Fruit fly (Drosophila melanogaster) whole organism, embryonic: ENCODE measurements around the gene scat.

Experiments used
- CG12744 ChIP-seq: fragments of 200-800 bp; sonication (Bioruptor generic); optimal IDR thresholded peaks from 2 replicates; lab custom pipeline; 2016; ENCODE audit warnings: missing biosample characterization, missing genetic modification characterization
- CG14965 ChIP-seq: fragments of 200-800 bp; sonication (Bioruptor generic); optimal IDR thresholded peaks from 2 replicates; lab custom pipeline; 2016; ENCODE audit warnings: missing biosample characterization, missing genetic modification characterization, borderline replicate concordance
- CG15601 ChIP-seq: fragments of 200-800 bp; sonication (Bioruptor generic); optimal IDR thresholded peaks from 3 replicates; lab custom pipeline; 2019; ENCODE audit warnings: missing biosample characterization, mild to moderate bottlenecking, missing genetic modification characterization, moderate library complexity
- CG17568 ChIP-seq: fragments of 200-800 bp; sonication (Bioruptor generic); optimal IDR thresholded peaks from 2 replicates; lab custom pipeline; 2018; ENCODE audit warnings: missing biosample characterization, mild to moderate bottlenecking, missing genetic modification characterization, moderate library complexity
- CG2120 ChIP-seq: fragments of 200-800 bp; sonication (Bioruptor generic); optimal IDR thresholded peaks from 3 replicates; lab custom pipeline; 2016; ENCODE audit warnings: missing biosample characterization, missing genetic modification characterization
- CG30020 ChIP-seq: fragments of 200-800 bp; optimal IDR thresholded peaks from 2 replicates; lab custom pipeline; 2019; ENCODE audit warnings: missing biosample characterization, mild to moderate bottlenecking, missing genetic modification characterization, moderate library complexity
- CG31224 ChIP-seq: fragments of 200-800 bp; sonication (Bioruptor generic); IDR thresholded peaks from 2 replicates; pipeline ENCODE4 v1.3.6; 2022; ENCODE audit warnings: missing biosample characterization, missing genetic modification characterization
- CG3163 ChIP-seq: fragments of 200-800 bp; sonication (Bioruptor generic); optimal IDR thresholded peaks from 3 replicates; lab custom pipeline; 2016; ENCODE audit warnings: missing biosample characterization, missing genetic modification characterization
- CG32532 ChIP-seq: fragments of 200-800 bp; sonication (Bioruptor generic); IDR thresholded peaks from 2 replicates; pipeline ENCODE4 v1.3.6; 2022; ENCODE audit warnings: missing biosample characterization, missing genetic modification characterization
- CG3726 ChIP-seq: fragments of 200-800 bp; sonication (Bioruptor generic); IDR thresholded peaks from 3 replicates; pipeline ENCODE4, ENCODE4 v1.3.6; 2022; ENCODE audit warnings: missing biosample characterization, missing genetic modification characterization
- CG4707 ChIP-seq: fragments of 200-800 bp; sonication (Bioruptor generic); optimal IDR thresholded peaks from 2 replicates; lab custom pipeline; 2018; ENCODE audit warnings: missing biosample characterization, mild to moderate bottlenecking, missing genetic modification characterization, moderate library complexity
- CG6854 ChIP-seq: fragments of 200-800 bp; sonication (Bioruptor generic); optimal IDR thresholded peaks from 3 replicates; lab custom pipeline; 2017; ENCODE audit warnings: missing biosample characterization, mild to moderate bottlenecking, missing genetic modification characterization
- CG8359 ChIP-seq: fragments of 200-800 bp; sonication (Bioruptor generic); optimal IDR thresholded peaks from 2 replicates; lab custom pipeline; 2017; ENCODE audit warnings: missing biosample characterization, mild to moderate bottlenecking, missing genetic modification characterization, borderline replicate concordance
- CG8924 ChIP-seq: fragments of 200-800 bp; optimal IDR thresholded peaks from 3 replicates; lab custom pipeline; 2019; ENCODE audit warnings: missing biosample characterization, mild to moderate bottlenecking, missing genetic modification characterization, moderate library complexity
- D19A ChIP-seq: fragments of 200-800 bp; optimal IDR thresholded peaks from 3 replicates; lab custom pipeline; 2019; ENCODE audit warnings: missing biosample characterization, mild to moderate bottlenecking, missing genetic modification characterization, moderate library complexity
- Dref ChIP-seq: fragments of 200-800 bp; sonication (Bioruptor generic); IDR thresholded peaks from 2 replicates; pipeline ENCODE4 v1.3.6; 2022; ENCODE audit warnings: missing biosample characterization, missing genetic modification characterization
- H2.0 ChIP-seq: fragments of 200-800 bp; sonication (Bioruptor generic); IDR thresholded peaks from 2 replicates; pipeline ENCODE4 v1.3.6; 2022; ENCODE audit warnings: missing biosample characterization, missing genetic modification characterization
- Hand ChIP-seq: fragments of 200-800 bp; sonication (Bioruptor generic); optimal IDR thresholded peaks from 2 replicates; lab custom pipeline; 2017; ENCODE audit warnings: mild to moderate bottlenecking, missing biosample characterization, missing genetic modification reagents, missing genetic modification characterization
- Hmr ChIP-seq: fragments of 200-800 bp; sonication (Bioruptor generic); optimal IDR thresholded peaks from 3 replicates; lab custom pipeline; 2017; ENCODE audit warnings: mild to moderate bottlenecking, missing biosample characterization, missing genetic modification reagents, missing genetic modification characterization
- Neu2 ChIP-seq: fragments of 200-800 bp; sonication (Bioruptor generic); optimal IDR thresholded peaks from 3 replicates; lab custom pipeline; 2016; ENCODE audit warnings: missing biosample characterization, missing genetic modification characterization, borderline replicate concordance
- Scr ChIP-seq: fragments of 200-800 bp; sonication (Bioruptor generic); IDR thresholded peaks from 2 replicates; pipeline ENCODE4 v1.3.6; 2022; ENCODE audit warnings: missing biosample characterization, missing genetic modification characterization; ENCODE audit not compliant: partially characterized antibody
- Sox100B ChIP-seq: fragments of 200-800 bp; sonication (Bioruptor generic); optimal IDR thresholded peaks from 3 replicates; lab custom pipeline; 2018; ENCODE audit warnings: missing biosample characterization, mild to moderate bottlenecking, missing genetic modification characterization
- ase ChIP-seq: fragments of 200-800 bp; sonication (Bioruptor generic); IDR thresholded peaks from 3 replicates; pipeline ENCODE4 v1.3.6; 2022; ENCODE audit warnings: missing biosample characterization, missing genetic modification characterization
- ash1 ChIP-seq: fragments of 200-800 bp; sonication (Bioruptor generic); optimal IDR thresholded peaks from 2 replicates; lab custom pipeline; 2018; ENCODE audit warnings: missing biosample characterization, mild to moderate bottlenecking, missing genetic modification characterization
- az2 ChIP-seq: fragments of 200-800 bp; sonication (Bioruptor generic); optimal IDR thresholded peaks from 3 replicates; lab custom pipeline; 2016; ENCODE audit warnings: missing biosample characterization, missing genetic modification characterization
- cwo ChIP-seq: fragments of 200-800 bp; sonication (Bioruptor generic); optimal IDR thresholded peaks from 3 replicates; lab custom pipeline; 2017; ENCODE audit warnings: missing biosample characterization, missing genetic modification characterization, mild to moderate bottlenecking, moderate library complexity, missing genetic modification reagents
- dm ChIP-seq: fragments of 200-800 bp; sonication (Bioruptor generic); optimal IDR thresholded peaks from 3 replicates; lab custom pipeline; 2016; ENCODE audit warnings: missing biosample characterization, missing genetic modification characterization
- dysf ChIP-seq: fragments of 200-800 bp; sonication (Bioruptor generic); IDR thresholded peaks from 3 replicates; pipeline ENCODE4 v1.3.6; 2022; ENCODE audit warnings: missing biosample characterization, missing genetic modification characterization
- ewg ChIP-seq: fragments of 200-800 bp; sonication (Bioruptor generic); optimal IDR thresholded peaks from 3 replicates; lab custom pipeline; 2017; ENCODE audit warnings: mild to moderate bottlenecking, missing biosample characterization, missing genetic modification reagents, missing genetic modification characterization
- exex ChIP-seq: fragments of 200-800 bp; sonication (Bioruptor generic); optimal IDR thresholded peaks from 4 replicates; lab custom pipeline; 2018; ENCODE audit warnings: missing biosample characterization, mild to moderate bottlenecking, missing genetic modification characterization, moderate library complexity
- gcm ChIP-seq: fragments of 200-800 bp; sonication (Bioruptor generic); optimal IDR thresholded peaks from 2 replicates; lab custom pipeline; 2019; ENCODE audit warnings: missing biosample characterization, mild to moderate bottlenecking, missing genetic modification characterization, moderate library complexity
- nerfin-2 ChIP-seq: fragments of 200-800 bp; sonication (Bioruptor generic); IDR thresholded peaks from 2 replicates; pipeline ENCODE4 v1.3.6; 2022; ENCODE audit warnings: missing biosample characterization, missing genetic modification characterization; ENCODE audit not compliant: partially characterized antibody
- pita ChIP-seq: fragments of 200-800 bp; sonication (Bioruptor generic); optimal IDR thresholded peaks from 2 replicates; lab custom pipeline; 2017; ENCODE audit warnings: missing biosample characterization, mild to moderate bottlenecking, missing genetic modification characterization
- repo ChIP-seq: fragments of 200-800 bp; sonication (Bioruptor generic); optimal IDR thresholded peaks from 2 replicates; lab custom pipeline; 2016; ENCODE audit warnings: missing biosample characterization, missing genetic modification characterization
- rib ChIP-seq: fragments of 200-800 bp; sonication (Bioruptor generic); IDR thresholded peaks from 2 replicates; pipeline ENCODE4 v1.3.6; 2022; ENCODE audit warnings: missing biosample characterization, missing genetic modification characterization
- run ChIP-seq: fragments of 200-800 bp; sonication (Bioruptor generic); optimal IDR thresholded peaks from 3 replicates; lab custom pipeline; 2018; ENCODE audit warnings: missing biosample characterization, mild to moderate bottlenecking, missing genetic modification characterization
- scrt ChIP-seq: fragments of 200-800 bp; sonication (Bioruptor generic); optimal IDR thresholded peaks from 2 replicates; lab custom pipeline; 2018; ENCODE audit warnings: missing biosample characterization, mild to moderate bottlenecking, missing genetic modification characterization, moderate library complexity
- slp2 ChIP-seq: fragments of 200-800 bp; sonication (Bioruptor generic); optimal IDR thresholded peaks from 2 replicates; lab custom pipeline; 2016; ENCODE audit warnings: missing biosample characterization, missing genetic modification characterization
- tgo ChIP-seq: fragments of 200-800 bp; sonication (Bioruptor generic); IDR thresholded peaks from 3 replicates; pipeline ENCODE4 v1.3.6; 2022; ENCODE audit warnings: missing biosample characterization, missing genetic modification characterization
- tin ChIP-seq: fragments of 200-800 bp; sonication (Bioruptor generic); optimal IDR thresholded peaks from 3 replicates; lab custom pipeline; 2016; ENCODE audit warnings: missing biosample characterization, missing genetic modification characterization
- usp ChIP-seq: fragments of >200 bp; optimal IDR thresholded peaks from 2 replicates; lab custom pipeline; 2017; ENCODE audit warnings: missing biosample characterization, missing genetic modification characterization
- zen2 ChIP-seq: fragments of 200-800 bp; sonication (Bioruptor generic); IDR thresholded peaks from 3 replicates; pipeline ENCODE4 v1.3.6; 2022; ENCODE audit warnings: missing biosample characterization, missing genetic modification characterization; ENCODE audit not compliant: partially characterized antibody

The scat gene

dm6 chr2L:9430992-9431602 lies at the start of gene scat, which contains the start of gene FucTB (continued):
- peak; percentile 88 for TF ChIP-seq ewg (GFP tag; lab: Kevin White, UChicago)
- 0 out of 2 replicates have a peak, but pooled peaks have one; percentile 38 for TF ChIP-seq Dref (GFP tag; lab: Robert Waterston, UW)
- peak; percentile 95 for TF ChIP-seq dysf (GFP tag; lab: Robert Waterston, UW)
- TF ChIP-seq CG32532 (GFP tag; lab: Robert Waterston, UW): peak; percentile 95
- peak; percentile 91 for TF ChIP-seq az2 (GFP tag; lab: Kevin White, UChicago)
- peak; percentile 47 for TF ChIP-seq Hand (GFP tag; lab: Kevin White, UChicago)
- no peak for TF ChIP-seq nerfin-2 (GFP tag; lab: Robert Waterston, UW)
- no peak for TF ChIP-seq D19A
- no peak for TF ChIP-seq pita
- peak; percentile 66 for TF ChIP-seq scrt
- TF ChIP-seq CG14965 (GFP tag; lab: Kevin White, UChicago): no peak
- no peak for TF ChIP-seq ash1 (GFP tag; lab: Kevin White, UChicago)
- peak; percentile 88 for TF ChIP-seq CG30020 (tag; lab: Kevin White, UChicago)
- TF ChIP-seq dm: peak; percentile 43
- peak; percentile 85 for TF ChIP-seq CG31224 (GFP tag; lab: Robert Waterston, UW)
- TF ChIP-seq CG4707 (GFP tag; lab: Kevin White, UChicago): no peak
- peak; percentile 91 for TF ChIP-seq CG15601 (tag; lab: Kevin White, UChicago)
- TF ChIP-seq gcm (GFP tag; lab: Kevin White, UChicago): no peak
- TF ChIP-seq cwo: peak; percentile 72
- TF ChIP-seq exex (tag; lab: Kevin White, UChicago): peak; percentile 63
- TF ChIP-seq CG12744 (GFP tag; lab: Kevin White, UChicago): peak; percentile 6
- no peak for TF ChIP-seq repo (GFP tag; lab: Kevin White, UChicago)
- TF ChIP-seq CG3726: peak; percentile 84
- peak; percentile 94 for TF ChIP-seq tgo (GFP tag; lab: Robert Waterston, UW)
- no peak for TF ChIP-seq CG3163
- peak; percentile 67 for TF ChIP-seq rib
- TF ChIP-seq CG8924 (tag; lab: Kevin White, UChicago): peak; percentile 96
- TF ChIP-seq CG2120 (GFP tag; lab: Kevin White, UChicago): peak; percentile 89
- TF ChIP-seq zen2: no peak
- peak; percentile 32; the same call in 1 of the 2 replicates for TF ChIP-seq Scr (GFP tag; lab: Robert Waterston, UW)
- peak; percentile 82 for TF ChIP-seq ase
- peak; percentile 53 for TF ChIP-seq CG6854 (GFP tag; lab: Kevin White, UChicago)
- no peak for TF ChIP-seq usp (GFP tag; lab: Kevin White, UChicago)
- peak; percentile 90 for TF ChIP-seq Hmr (GFP tag; lab: Kevin White, UChicago)
- peak; percentile 87 for TF ChIP-seq Sox100B
- peak; percentile 92 for TF ChIP-seq tin (GFP tag; lab: Kevin White, UChicago)
- TF ChIP-seq run (tag; lab: Kevin White, UChicago): peak; percentile 38
- TF ChIP-seq, all 482 proteins: peak for 388

dm6 chr2L:9386270-9386669 lies 44.9 kb upstream of the scat start:
- peak; percentile 46 for TF ChIP-seq CG8359 (GFP tag; lab: Kevin White, UChicago)
- no peak for TF ChIP-seq H2.0 (GFP tag; lab: Robert Waterston, UW)
- no peak for TF ChIP-seq slp2 (GFP tag; lab: Kevin White, UChicago)
- TF ChIP-seq CG17568 (GFP tag; lab: Kevin White, UChicago): no peak
- TF ChIP-seq Neu2 (GFP tag; lab: Kevin White, UChicago): no peak
